Fruit fly (Drosophila melanogaster) whole organism, pupa: ENCODE data around the gene CG32196.

Experiments used
- CG12605 ChIP-seq: fragments of 200-800 bp; sonication (Bioruptor generic); IDR thresholded peaks from 2 replicates; pipeline ENCODE4 v1.3.6; 2022; ENCODE audit warnings: missing biosample characterization, missing genetic modification characterization
- CG13204 ChIP-seq: fragments of 200-800 bp; sonication (Bioruptor generic); optimal IDR thresholded peaks from 2 replicates; lab custom pipeline; 2018; ENCODE audit warnings: missing biosample characterization, mild to moderate bottlenecking, missing genetic modification characterization, moderate library complexity
- CG14655 ChIP-seq: fragments of 200-800 bp; sonication (Bioruptor generic); optimal IDR thresholded peaks from 3 replicates; lab custom pipeline; 2017; ENCODE audit warnings: mild to moderate bottlenecking, missing biosample characterization, missing genetic modification reagents, missing genetic modification characterization
- CG32121 ChIP-seq: fragments of 200-800 bp; sonication (Bioruptor generic); IDR thresholded peaks from 2 replicates; pipeline ENCODE4 v1.3.6; 2022; ENCODE audit warnings: missing biosample characterization, missing genetic modification characterization
- CG34367 ChIP-seq: fragments of 200-800 bp; sonication (Bioruptor generic); optimal IDR thresholded peaks from 2 replicates; lab custom pipeline; 2018; ENCODE audit warnings: missing biosample characterization, mild to moderate bottlenecking, missing genetic modification characterization
- CG4496 ChIP-seq: fragments of 200-800 bp; sonication (Bioruptor generic); IDR thresholded peaks from 3 replicates; pipeline ENCODE4 v1.3.6; 2022; ENCODE audit warnings: missing biosample characterization, missing genetic modification characterization
- CG8301 ChIP-seq: fragments of 200-800 bp; sonication (Bioruptor generic); optimal IDR thresholded peaks from 2 replicates; lab custom pipeline; 2018; ENCODE audit warnings: missing biosample characterization, mild to moderate bottlenecking, missing genetic modification characterization
- CG9948 ChIP-seq: fragments of 200-800 bp; sonication (Bioruptor generic); optimal IDR thresholded peaks from 2 replicates; lab custom pipeline; 2018; ENCODE audit warnings: missing biosample characterization, mild to moderate bottlenecking, missing genetic modification characterization, moderate library complexity
- EcR ChIP-seq: fragments of 200-800 bp; sonication (Bioruptor generic); optimal IDR thresholded peaks from 3 replicates; lab custom pipeline; 2019; ENCODE audit warnings: missing biosample characterization, missing genetic modification characterization, mild to moderate bottlenecking, moderate library complexity, missing genetic modification reagents
- fd96Ca ChIP-seq: fragments of 200-800 bp; sonication (Bioruptor generic); IDR thresholded peaks from 3 replicates; pipeline ENCODE4 v1.3.6; 2022; ENCODE audit warnings: missing biosample characterization, missing genetic modification characterization
- gl ChIP-seq: fragments of 200-800 bp; sonication (Bioruptor generic); optimal IDR thresholded peaks from 2 replicates; lab custom pipeline; 2018; ENCODE audit warnings: missing biosample characterization, mild to moderate bottlenecking, missing genetic modification characterization
- rn ChIP-seq: fragments of 200-800 bp; sonication (Bioruptor generic); IDR thresholded peaks from 2 replicates; pipeline ENCODE4 v1.3.6; 2022; ENCODE audit warnings: missing biosample characterization, missing genetic modification characterization

DNA sequence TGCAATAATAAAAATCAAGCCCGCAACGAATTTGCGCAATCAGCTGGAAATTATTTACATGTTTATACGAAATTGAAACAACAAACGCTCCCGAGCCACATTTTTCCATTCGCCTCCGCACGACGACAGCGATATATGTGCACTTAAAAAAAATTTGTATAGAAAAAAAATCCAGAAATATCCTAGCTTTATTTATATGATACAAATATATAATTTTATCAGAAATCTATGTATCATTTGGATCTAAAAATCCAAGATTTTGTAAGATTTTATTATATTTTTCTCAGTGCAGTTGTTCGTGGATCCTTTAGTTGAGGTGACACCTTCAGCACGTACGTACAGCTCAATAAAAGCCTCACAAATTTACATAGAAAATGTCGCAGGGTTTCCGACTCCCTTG lies 30.2 kb downstream of the CG32196 start:
- TF ChIP-seq CG9948 (tag; lab: Kevin White, UChicago) (no peak), fd96Ca (GFP tag; lab: Robert Waterston, UW) (no peak), EcR (GFP tag; lab: Kevin White, UChicago) (no peak), CG32121 (GFP tag; lab: Robert Waterston, UW) (no peak), CG8301 (tag; lab: Kevin White, UChicago) (no peak), CG12605 (GFP tag; lab: Robert Waterston, UW) (no peak), CG4496 (GFP tag; lab: Robert Waterston, UW) (no peak), gl (tag; lab: Kevin White, UChicago) (no peak), CG34367 (tag; lab: Kevin White, UChicago) (no peak), CG14655 (GFP tag; lab: Kevin White, UChicago) (no peak), CG13204 (GFP tag; lab: Kevin White, UChicago) (no peak), rn (no peak)
